Worm (Caenorhabditis elegans) whole organism, L2 larva: Measurements from ENCODE around the gene ttr-59.
A peak's percentile ranks its signal among the peaks of the same experiment; 100 is the strongest.

Experiments used
- C34F6.9 ChIP-seq: fragments of 150-350 bp; optimal IDR thresholded peaks from 2 replicates; lab custom pipeline; 2014; ENCODE audit warnings: missing biosample characterization, missing genetic modification characterization
- F13H6.1 ChIP-seq: sonication (generic microtip); optimal IDR thresholded peaks from 2 replicates; lab custom pipeline; 2016; ENCODE audit warnings: missing genetic modification characterization, missing compliant biosample characterization
- R02D3.7 ChIP-seq: fragments of 150-350 bp; optimal IDR thresholded peaks from 2 replicates; lab custom pipeline; 2014; ENCODE audit warnings: missing biosample characterization, missing genetic modification characterization
- Y55F3AM.14 ChIP-seq: fragments of 200-800 bp; sonication (Bioruptor generic); optimal IDR thresholded peaks from 2 replicates; lab custom pipeline; 2018; ENCODE audit warnings: mild to moderate bottlenecking, missing genetic modification characterization, missing compliant biosample characterization
- alr-1 ChIP-seq: fragments of 150-350 bp; optimal IDR thresholded peaks from 2 replicates; lab custom pipeline; 2014; ENCODE audit warnings: missing biosample characterization, missing genetic modification characterization
- aly-2 ChIP-seq: fragments of 150-350 bp; optimal IDR thresholded peaks from 2 replicates; lab custom pipeline; 2014; ENCODE audit warnings: missing biosample characterization, missing genetic modification characterization
- ama-1 ChIP-seq: fragments of 150-350 bp; optimal IDR thresholded peaks from 2 replicates; lab custom pipeline; 2018; ENCODE audit warnings: inconsistent platforms
- blmp-1 ChIP-seq: sonication (generic microtip); optimal IDR thresholded peaks from 2 replicates; lab custom pipeline; 2017; ENCODE audit warnings: missing genetic modification characterization, mild to moderate bottlenecking, missing compliant biosample characterization, antibody characterized with exemption, moderate library complexity; ENCODE audit not compliant: insufficient read depth
- ceh-16 ChIP-seq: fragments of 150-350 bp; optimal IDR thresholded peaks from 2 replicates; lab custom pipeline; 2014; ENCODE audit warnings: missing biosample characterization, missing genetic modification characterization
- ceh-82 ChIP-seq: fragments of 150-350 bp; optimal IDR thresholded peaks from 2 replicates; lab custom pipeline; 2014; ENCODE audit warnings: missing biosample characterization, missing genetic modification characterization
- crh-2 ChIP-seq: sonication (generic microtip); optimal IDR thresholded peaks from 2 replicates; lab custom pipeline; 2017; ENCODE audit warnings: missing biosample characterization, missing genetic modification characterization
- dmd-4 ChIP-seq: sonication (generic microtip); optimal IDR thresholded peaks from 2 replicates; lab custom pipeline; 2017; ENCODE audit warnings: missing biosample characterization, missing genetic modification characterization
- egl-27 ChIP-seq: sonication (generic microtip); optimal IDR thresholded peaks from 3 replicates; lab custom pipeline; 2017; ENCODE audit warnings: missing biosample characterization, missing genetic modification reagents, missing genetic modification characterization
- elt-3 ChIP-seq: sonication (generic microtip); optimal IDR thresholded peaks from 2 replicates; lab custom pipeline; 2017; ENCODE audit warnings: missing biosample characterization, missing genetic modification characterization
- fos-1 ChIP-seq: fragments of 150-350 bp; optimal IDR thresholded peaks from 2 replicates; lab custom pipeline; 2014; ENCODE audit warnings: missing biosample characterization, missing genetic modification characterization
- gmeb-1 ChIP-seq: fragments of 150-350 bp; optimal IDR thresholded peaks from 2 replicates; lab custom pipeline; 2014; ENCODE audit warnings: missing biosample characterization, missing genetic modification characterization
- lin-11 ChIP-seq: fragments of 150-350 bp; sonication (generic microtip); optimal IDR thresholded peaks from 2 replicates; lab custom pipeline; 2014; ENCODE audit warnings: missing biosample characterization, missing genetic modification characterization, inconsistent platforms, mixed read lengths
- lin-13 ChIP-seq: fragments of 150-350 bp; optimal IDR thresholded peaks from 2 replicates; lab custom pipeline; 2014; ENCODE audit warnings: missing biosample characterization, missing genetic modification reagents, missing genetic modification characterization
- lsy-2 ChIP-seq, 2 experiments: fragments of 150-350 bp in 1 of 2; sonication (generic microtip) in 1 of 2; optimal IDR thresholded peaks; 2 replicates each; lab custom pipeline; 2014 to 2017; ENCODE audit warnings: missing biosample characterization in 2 of 2, missing genetic modification characterization in 2 of 2
- mab-5 ChIP-seq: fragments of 150-350 bp; optimal IDR thresholded peaks from 2 replicates; lab custom pipeline; 2014; ENCODE audit warnings: missing biosample characterization, missing genetic modification characterization
- mbf-1 ChIP-seq: sonication (generic microtip); optimal IDR thresholded peaks from 2 replicates; lab custom pipeline; 2017; ENCODE audit warnings: missing biosample characterization, missing genetic modification characterization
- mdl-1 ChIP-seq, 2 experiments: fragments of 150-350 bp in 1 of 2; sonication (generic microtip) in 1 of 2; optimal IDR thresholded peaks; 2 replicates each; lab custom pipeline; 2017; ENCODE audit warnings: missing biosample characterization in 2 of 2, missing genetic modification characterization in 2 of 2
- nhr-10 ChIP-seq: sonication (generic microtip); optimal IDR thresholded peaks from 2 replicates; lab custom pipeline; 2017; ENCODE audit warnings: missing biosample characterization, missing genetic modification characterization
- nhr-11 ChIP-seq: fragments of 150-350 bp; optimal IDR thresholded peaks from 2 replicates; lab custom pipeline; 2014; ENCODE audit warnings: missing biosample characterization, missing genetic modification characterization
- nhr-12 ChIP-seq: fragments of 150-350 bp; optimal IDR thresholded peaks from 2 replicates; lab custom pipeline; 2014; ENCODE audit warnings: missing biosample characterization, missing genetic modification characterization
- nhr-129 ChIP-seq: fragments of 150-350 bp; optimal IDR thresholded peaks from 2 replicates; lab custom pipeline; 2014; ENCODE audit warnings: missing biosample characterization, missing genetic modification characterization
- nhr-23 ChIP-seq: fragments of 150-350 bp; optimal IDR thresholded peaks from 2 replicates; lab custom pipeline; 2014; ENCODE audit warnings: missing biosample characterization, missing genetic modification reagents, missing genetic modification characterization
- nhr-25 ChIP-seq: fragments of 150-350 bp; sonication (generic microtip); optimal IDR thresholded peaks from 3 replicates; lab custom pipeline; 2014; ENCODE audit warnings: missing biosample characterization, missing genetic modification characterization
- nhr-6 ChIP-seq: fragments of 150-350 bp; optimal IDR thresholded peaks from 2 replicates; lab custom pipeline; 2014; ENCODE audit warnings: missing biosample characterization, missing genetic modification characterization
- nhr-77 ChIP-seq: fragments of 150-350 bp; optimal IDR thresholded peaks from 2 replicates; lab custom pipeline; 2014; ENCODE audit warnings: missing biosample characterization, missing genetic modification characterization
- peb-1 ChIP-seq: fragments of 150-350 bp; optimal IDR thresholded peaks from 2 replicates; lab custom pipeline; 2014; ENCODE audit warnings: missing biosample characterization, missing genetic modification characterization
- sem-4 ChIP-seq: fragments of 150-350 bp; optimal IDR thresholded peaks from 2 replicates; lab custom pipeline; 2014; ENCODE audit warnings: missing biosample characterization, missing genetic modification reagents, missing genetic modification characterization
- skn-1 ChIP-seq: sonication (generic microtip); optimal IDR thresholded peaks from 2 replicates; lab custom pipeline; 2017; ENCODE audit warnings: missing biosample characterization, missing genetic modification characterization
- sma-3 ChIP-seq: sonication (generic microtip); optimal IDR thresholded peaks from 2 replicates; lab custom pipeline; 2016; ENCODE audit warnings: missing genetic modification reagents, missing genetic modification characterization, missing compliant biosample characterization
- sma-9 ChIP-seq, 2 experiments: fragments of 150-350 bp in 1 of 2; sonication (generic microtip) in 1 of 2; optimal IDR thresholded peaks; 2 replicates each; lab custom pipeline; 2014 to 2016; ENCODE audit warnings: missing genetic modification characterization in 2 of 2, mild to moderate bottlenecking in 1 of 2, missing biosample characterization in 1 of 2, missing compliant biosample characterization in 1 of 2, missing genetic modification reagents in 1 of 2, moderate library complexity in 1 of 2
- snpc-4 ChIP-seq: fragments of 150-350 bp; optimal IDR thresholded peaks from 2 replicates; lab custom pipeline; 2014; ENCODE audit warnings: missing biosample characterization, missing genetic modification characterization
- unc-39 ChIP-seq: fragments of 150-350 bp; optimal IDR thresholded peaks from 2 replicates; lab custom pipeline; 2014; ENCODE audit warnings: missing biosample characterization, missing genetic modification characterization
- unc-55 ChIP-seq: fragments of 150-350 bp; sonication (generic microtip); optimal IDR thresholded peaks from 3 replicates; lab custom pipeline; 2014; ENCODE audit warnings: missing biosample characterization, missing genetic modification reagents, missing genetic modification characterization
- zag-1 ChIP-seq: fragments of 150-350 bp; optimal IDR thresholded peaks from 2 replicates; lab custom pipeline; 2014; ENCODE audit warnings: missing biosample characterization, missing genetic modification characterization
- ztf-1 ChIP-seq: fragments of 200-800 bp; sonication (Bioruptor generic); conservative IDR thresholded peaks from 2 replicates; pipeline ENCODE4 v1.3.6; 2022; ENCODE audit warnings: missing genetic modification characterization, missing compliant biosample characterization
- ztf-11 ChIP-seq: sonication (generic microtip); optimal IDR thresholded peaks from 2 replicates; lab custom pipeline; 2017; ENCODE audit warnings: missing biosample characterization, missing genetic modification characterization
- ztf-4 ChIP-seq: fragments of 150-350 bp; optimal IDR thresholded peaks from 2 replicates; lab custom pipeline; 2014; ENCODE audit warnings: missing biosample characterization, missing genetic modification characterization

Gene ttr-59

ce11 chrX:7315329-7315728, 14.3 kb upstream of the ttr-59 start, which contains the start of gene spp-3 (continued):
- TF ChIP-seq ztf-1 (GFP tag; lab: Robert Waterston, UW) (no peak), nhr-10 (tag; lab: Kevin White, UChicago) (no peak), Y55F3AM.14 (GFP tag; lab: Kevin White, UChicago) (no peak), alr-1 (no peak), fos-1 (peak; percentile 95), gmeb-1 (tag; lab: Kevin White, UChicago) (peak; percentile 57)

- no peak for TF ChIP-seq lin-13 (GFP tag; lab: Kevin White, UChicago)
- peak; percentile 22 for TF ChIP-seq crh-2 (tag; lab: Kevin White, UChicago)
- peak; percentile 61 for TF ChIP-seq skn-1 (tag; lab: Kevin White, UChicago)
- TF ChIP-seq fos-1 = peak; percentile 53
- peak; percentile 2 for TF ChIP-seq sma-9 (GFP tag; optimal IDR thresholded peaks at IDR 0.05; lab: Kevin White, UChicago)
- no peak for TF ChIP-seq sma-9 (tag; optimal IDR thresholded peaks at IDR 0.05; lab: Kevin White, UChicago)
- peak; percentile 10 for TF ChIP-seq gmeb-1 (tag; lab: Kevin White, UChicago)
- no peak for TF ChIP-seq nhr-129 (tag; lab: Kevin White, UChicago)
- no peak for TF ChIP-seq ztf-4 (tag; lab: Kevin White, UChicago)
- no peak for TF ChIP-seq blmp-1 (tag; lab: Kevin White, UChicago)
- no peak for TF ChIP-seq lsy-2 (tag; optimal IDR thresholded peaks at IDR 0.05; lab: Kevin White, UChicago)
- no peak for TF ChIP-seq Y55F3AM.14 (GFP tag; lab: Kevin White, UChicago)
- TF ChIP-seq ama-1 (lab: Kevin White, UChicago) = peak; percentile 60
- TF ChIP-seq, all 48 proteins: peak for 6
Observed at ce11 chrX:7316485-7317391, 12.9 kb upstream of the ttr-59 start, which contains the start of the genes spp-2 and spp-6. Gene spp-2, minus strand, starts transcription at chrX:7316818. Gene spp-6, plus strand, starts transcription at chrX:7317341.

- TF ChIP-seq fos-1 = peak; percentile 3
- TF ChIP-seq sma-9 (GFP tag; optimal IDR thresholded peaks at IDR 0.05; lab: Kevin White, UChicago) = peak; percentile 27
- TF ChIP-seq sma-9 (tag; optimal IDR thresholded peaks at IDR 0.05; lab: Kevin White, UChicago) = no peak
- no peak for TF ChIP-seq elt-3
Observed at ce11 chrX:7318639-7319038, 11.0 kb upstream of the ttr-59 start, which contains the start of gene spp-4. Gene spp-4, minus strand, starts transcription at chrX:7318756.

ce11 chrX:7320115-7320711, 9.4 kb upstream of the ttr-59 start, which contains the start of gene spp-5:
Gene spp-5, minus strand, starts transcription at chrX:7320354.
- no peak for TF ChIP-seq peb-1 (tag; lab: Kevin White, UChicago)
- no peak for TF ChIP-seq mdl-1 (tag; optimal IDR thresholded peaks at IDR 0.05; lab: Kevin White, UChicago)
- TF ChIP-seq blmp-1 (tag; lab: Kevin White, UChicago) = no peak
- TF ChIP-seq mab-5 = no peak
- no peak for TF ChIP-seq alr-1
- no peak for TF ChIP-seq nhr-77
- no peak for TF ChIP-seq ceh-16 (tag; lab: Kevin White, UChicago)
- TF ChIP-seq nhr-129 (tag; lab: Kevin White, UChicago) = peak; percentile 20
- TF ChIP-seq ztf-1 (GFP tag; lab: Robert Waterston, UW) = no peak
- no peak for TF ChIP-seq nhr-25
- TF ChIP-seq sma-3 = no peak
- TF ChIP-seq aly-2 (tag; lab: Kevin White, UChicago) = no peak
- TF ChIP-seq zag-1 = no peak
- TF ChIP-seq crh-2 (tag; lab: Kevin White, UChicago) = peak; percentile 67
- no peak for TF ChIP-seq R02D3.7 (tag; lab: Kevin White, UChicago)
- TF ChIP-seq C34F6.9 = no peak
- no peak for TF ChIP-seq ceh-82 (tag; lab: Kevin White, UChicago)
- no peak for TF ChIP-seq ztf-4 (tag; lab: Kevin White, UChicago)
- TF ChIP-seq nhr-12 (tag; lab: Kevin White, UChicago) = no peak
- peak; percentile 37 for TF ChIP-seq sma-9 (GFP tag; optimal IDR thresholded peaks at IDR 0.05; lab: Kevin White, UChicago)
- TF ChIP-seq sma-9 (tag; optimal IDR thresholded peaks at IDR 0.05; lab: Kevin White, UChicago) = no peak
- TF ChIP-seq lin-11 (tag; lab: Kevin White, UChicago) = no peak
- no peak for TF ChIP-seq mbf-1
- no peak for TF ChIP-seq unc-55 (GFP tag; lab: Kevin White, UChicago)
- TF ChIP-seq ztf-11 (tag; lab: Kevin White, UChicago) = no peak
- TF ChIP-seq dmd-4 (tag; lab: Kevin White, UChicago) = no peak
- TF ChIP-seq unc-39 (tag; lab: Kevin White, UChicago) = no peak
- no peak for TF ChIP-seq sem-4 (tag; lab: Kevin White, UChicago)
- no peak for TF ChIP-seq lin-13 (GFP tag; lab: Kevin White, UChicago)
- TF ChIP-seq nhr-23 (tag; lab: Kevin White, UChicago) = no peak
- TF ChIP-seq fos-1 = peak; percentile 71
- no peak for TF ChIP-seq nhr-6 (tag; lab: Kevin White, UChicago)
- TF ChIP-seq snpc-4 (tag; lab: Kevin White, UChicago) = no peak
- TF ChIP-seq egl-27 (tag; lab: Kevin White, UChicago) = no peak
- no peak for TF ChIP-seq nhr-11 (tag; lab: Kevin White, UChicago)
- peak in 1 of 2 experiments; percentile 1 for TF ChIP-seq lsy-2 (tag; optimal IDR thresholded peaks at IDR 0.05; lab: Kevin White, UChicago)
- TF ChIP-seq F13H6.1 (tag; lab: Kevin White, UChicago) = peak; percentile 65
